Fruit fly (Drosophila melanogaster) Kc167 (cell line): Measurements from ENCODE around the gene CG6865.

Source experiments
- Myc ChIP-seq: fragments of >200 bp; optimal IDR thresholded peaks from 2 replicates; lab custom pipeline; 2017; ENCODE audit warnings: missing external identifiers
- h ChIP-seq: fragments of >200 bp; optimal IDR thresholded peaks from 3 replicates; lab custom pipeline; 2018; ENCODE audit warnings: missing external identifiers
- insv ChIP-seq: fragments of >200 bp; optimal IDR thresholded peaks from 3 replicates; lab custom pipeline; 2018; ENCODE audit warnings: missing external identifiers
- psq ChIP-seq: fragments of >200 bp; optimal IDR thresholded peaks from 2 replicates; lab custom pipeline; 2017; ENCODE audit warnings: missing external identifiers
- ttk ChIP-seq: sonication (Bioruptor generic); optimal IDR thresholded peaks from 2 replicates; lab custom pipeline; 2017; ENCODE audit warnings: missing external identifiers

DNA sequence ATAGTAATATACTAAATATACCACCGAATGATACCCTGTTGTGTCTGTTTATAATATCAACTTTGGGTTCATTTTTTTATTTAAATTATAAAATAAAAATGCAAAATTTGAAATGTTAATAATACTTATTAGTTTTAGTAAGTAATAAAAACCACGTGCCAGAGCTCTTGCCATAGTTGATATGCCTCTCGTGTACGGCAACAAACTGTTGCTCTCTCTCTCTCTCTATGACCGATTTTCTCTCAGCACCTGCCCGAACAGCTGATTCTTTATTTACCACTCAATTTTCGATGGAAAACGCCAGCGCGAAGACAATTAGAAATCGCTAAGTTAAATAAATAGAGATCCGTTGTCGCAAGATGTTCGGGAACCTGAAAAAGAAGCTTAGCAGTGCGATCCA is 4.1 kb downstream of the CG6865 start, which contains the start of gene Dysb:
- TF ChIP-seq insv (lab: Kevin White, UChicago) (no peak), ttk (lab: Kevin White, UChicago) (no peak), h (lab: Kevin White, UChicago) (no peak), psq (lab: Kevin White, UChicago) (no peak), Myc (lab: Kevin White, UChicago) (no peak)
